Worm (Caenorhabditis elegans): ENCODE measurements around the gene apx-1.
A peak's percentile ranks its signal among the peaks of the same experiment; 100 is the strongest.

apx-1 gene

ce11 chrV:3188043-3188442 is 22.0 kb upstream of the apx-1 start, which contains the start of gene lag-2:
Gene lag-2, plus strand, starts transcription at chrV:3188343.
- TF ChIP-seq sem-2 (GFP tag; optimal IDR thresholded peaks at IDR 0.05) (no peak), ceh-83 (GFP tag; optimal IDR thresholded peaks at IDR 0.05) (no peak), nhr-2 (tag; optimal IDR thresholded peaks at IDR 0.05) (no peak), mep-1 (tag; optimal IDR thresholded peaks at IDR 0.05) (no peak), ceh-39 (tag; optimal IDR thresholded peaks at IDR 0.05) (no peak), cnd-1 (tag; optimal IDR thresholded peaks at IDR 0.05) (no peak), flh-1 (GFP tag; optimal IDR thresholded peaks at IDR 0.05) (no peak), tbx-8 (GFP tag; optimal IDR thresholded peaks at IDR 0.05) (no peak), snpc-4 (tag; optimal IDR thresholded peaks at IDR 0.05) (no peak), nhr-76 (tag; optimal IDR thresholded peaks at IDR 0.05) (no peak), mab-5 (tag; optimal IDR thresholded peaks at IDR 0.05) (no peak), pha-4 (tag; optimal IDR thresholded peaks at IDR 0.05) (no peak), elt-3 (tag; optimal IDR thresholded peaks at IDR 0.05) (no peak)

- TF ChIP-seq nhr-28 (tag; optimal IDR thresholded peaks at IDR 0.05) (peak; percentile 4), tbx-8 (GFP tag; optimal IDR thresholded peaks at IDR 0.05) (no peak), elt-3 (tag; optimal IDR thresholded peaks at IDR 0.05) (peak; percentile 46)
These were observed 16.8 kb upstream of the apx-1 start, which contains the start of the genes Y73C8B.3 and Y73C8B.9 for ce11 chrV:3193091-3193608. Gene Y73C8B.3, minus strand, starts transcription at chrV:3193237. Gene Y73C8B.9, plus strand, starts transcription at chrV:3193558.

- no peak for TF ChIP-seq unc-39 (tag; optimal IDR thresholded peaks at IDR 0.05)
- TF ChIP-seq ceh-39 (tag; optimal IDR thresholded peaks at IDR 0.05), result no peak
- TF ChIP-seq pha-4 (tag; optimal IDR thresholded peaks at IDR 0.05), result peak; percentile 6
- peak; percentile 16 for TF ChIP-seq lin-13 (tag; optimal IDR thresholded peaks at IDR 0.05)
- peak; percentile 53 for TF ChIP-seq mep-1 (tag; optimal IDR thresholded peaks at IDR 0.05)
These were observed 15.0 kb upstream of the apx-1 start, which contains the start of gene Y73C8B.2 for ce11 chrV:3194952-3195450. Gene Y73C8B.2, minus strand, starts transcription at chrV:3195002.

ce11 chrV:3195814-3196213 is 14.2 kb upstream of the apx-1 start:
- no peak for TF ChIP-seq unc-62 (GFP tag; optimal IDR thresholded peaks at IDR 0.05)
- no peak for TF ChIP-seq ces-1 (GFP tag; optimal IDR thresholded peaks at IDR 0.05)
- no peak for TF ChIP-seq unc-120 (tag; optimal IDR thresholded peaks at IDR 0.05; ENCODE audit: poor library complexity, severe bottlenecking)
- TF ChIP-seq elt-3 (tag; optimal IDR thresholded peaks at IDR 0.05), result no peak
- no peak for TF ChIP-seq ztf-11 (tag; optimal IDR thresholded peaks at IDR 0.05)
- TF ChIP-seq zip-8 (tag; optimal IDR thresholded peaks at IDR 0.05), result no peak
- no peak for TF ChIP-seq M03D4.4 (tag; optimal IDR thresholded peaks at IDR 0.05)
- no peak for TF ChIP-seq flh-1 (GFP tag; optimal IDR thresholded peaks at IDR 0.05)
- TF ChIP-seq mab-5 (tag; optimal IDR thresholded peaks at IDR 0.05), result no peak
- TF ChIP-seq sem-2 (GFP tag; optimal IDR thresholded peaks at IDR 0.05), result no peak
- TF ChIP-seq unc-39 (tag; optimal IDR thresholded peaks at IDR 0.05), result no peak
- no peak for TF ChIP-seq elt-1 (tag; optimal IDR thresholded peaks at IDR 0.05; ENCODE audit: borderline replicate concordance, insufficient read depth)
- no peak for TF ChIP-seq tbx-8 (GFP tag; optimal IDR thresholded peaks at IDR 0.05)
- TF ChIP-seq lin-13 (tag; optimal IDR thresholded peaks at IDR 0.05), result no peak

ce11 chrV:3196832-3197329 is 13.1 kb upstream of the apx-1 start, which contains the start of the genes Y73C8B.1 and Y73C8B.5:
Gene Y73C8B.1, minus strand, starts transcription at chrV:3196882.
Gene Y73C8B.5, plus strand, starts transcription at chrV:3197268.
- TF ChIP-seq tbx-8 (GFP tag; optimal IDR thresholded peaks at IDR 0.05), result no peak
- no peak for TF ChIP-seq unc-120 (tag; optimal IDR thresholded peaks at IDR 0.05; ENCODE audit: poor library complexity, severe bottlenecking)
- TF ChIP-seq elt-1 (tag; optimal IDR thresholded peaks at IDR 0.05; ENCODE audit: borderline replicate concordance, insufficient read depth), result no peak
- no peak for TF ChIP-seq lin-13 (tag; optimal IDR thresholded peaks at IDR 0.05)

ce11 chrV:3200323-3200722 is 9.7 kb upstream of the apx-1 start, which contains the start of gene K08D9.4:
Gene K08D9.4, minus strand, starts transcription at chrV:3200423.
- TF ChIP-seq blmp-1 (tag; optimal IDR thresholded peaks at IDR 0.05) (no peak), bed-3 (GFP tag; optimal IDR thresholded peaks at IDR 0.05) (no peak), sem-2 (GFP tag; optimal IDR thresholded peaks at IDR 0.05) (no peak), ceh-39 (tag; optimal IDR thresholded peaks at IDR 0.05) (no peak), ceh-43 (GFP tag; optimal IDR thresholded peaks at IDR 0.05) (no peak), cnd-1 (tag; optimal IDR thresholded peaks at IDR 0.05) (no peak)

All from whole organism, mixed stage, embryonic.